Worm (Caenorhabditis elegans) whole organism, late embryonic: Measurements from ENCODE around the gene C16A3.2.

Experiments used
- C08G9.2 ChIP-seq: sonication (generic microtip); optimal IDR thresholded peaks from 2 replicates; lab custom pipeline; 2016; ENCODE audit warnings: mild to moderate bottlenecking, missing genetic modification characterization, moderate library complexity, missing compliant biosample characterization
- C38D4.7 ChIP-seq: fragments of 200-800 bp; sonication (Bioruptor generic); optimal IDR thresholded peaks from 2 replicates; lab custom pipeline; 2018; ENCODE audit warnings: mild to moderate bottlenecking, missing genetic modification characterization, moderate library complexity, missing compliant biosample characterization
- F13H6.1 ChIP-seq: sonication (generic microtip); optimal IDR thresholded peaks from 2 replicates; lab custom pipeline; 2016; ENCODE audit warnings: missing genetic modification characterization, missing compliant biosample characterization
- K09A11.1 ChIP-seq: sonication (generic microtip); optimal IDR thresholded peaks from 2 replicates; lab custom pipeline; 2017; ENCODE audit warnings: antibody characterized with exemption, mild to moderate bottlenecking, missing genetic modification characterization, missing compliant biosample characterization; ENCODE audit not compliant: insufficient read depth
- T23F11.4 ChIP-seq: fragments of 200-800 bp; sonication (Bioruptor generic); optimal IDR thresholded peaks from 2 replicates; lab custom pipeline; 2018; ENCODE audit warnings: mild to moderate bottlenecking, missing genetic modification characterization, missing compliant biosample characterization
- ahr-1 ChIP-seq: sonication (generic microtip); optimal IDR thresholded peaks from 2 replicates; lab custom pipeline; 2016; ENCODE audit warnings: missing genetic modification characterization, missing compliant biosample characterization
- ceh-14 ChIP-seq: sonication (generic microtip); optimal IDR thresholded peaks from 2 replicates; lab custom pipeline; 2016; ENCODE audit warnings: missing genotype, missing genetic modification characterization, missing compliant biosample characterization
- ceh-19 ChIP-seq: fragments of 200-800 bp; sonication (Bioruptor generic); optimal IDR thresholded peaks from 2 replicates; lab custom pipeline; 2018; ENCODE audit warnings: mild to moderate bottlenecking, missing genetic modification characterization, missing compliant biosample characterization
- ceh-24 ChIP-seq: sonication (generic microtip); optimal IDR thresholded peaks from 2 replicates; lab custom pipeline; 2016; ENCODE audit warnings: mild to moderate bottlenecking, missing genetic modification characterization, missing compliant biosample characterization
- ceh-30 ChIP-seq: fragments of 150-350 bp; optimal IDR thresholded peaks from 2 replicates; lab custom pipeline; 2014; ENCODE audit warnings: missing biosample characterization, missing genetic modification characterization
- ceh-31 ChIP-seq: sonication (generic microtip); optimal IDR thresholded peaks from 2 replicates; lab custom pipeline; 2016; ENCODE audit warnings: missing genetic modification characterization, missing compliant biosample characterization
- ceh-48 ChIP-seq: sonication (generic microtip); optimal IDR thresholded peaks from 2 replicates; lab custom pipeline; 2016; ENCODE audit warnings: missing genetic modification characterization, inconsistent platforms, missing compliant biosample characterization
- ceh-6 ChIP-seq: fragments of 200-800 bp; sonication (Bioruptor generic); optimal IDR thresholded peaks from 2 replicates; lab custom pipeline; 2018; ENCODE audit warnings: mild to moderate bottlenecking, missing genetic modification characterization, missing compliant biosample characterization
- dmd-4 ChIP-seq: sonication (generic microtip); optimal IDR thresholded peaks from 2 replicates; lab custom pipeline; 2016; ENCODE audit warnings: borderline replicate concordance, missing genetic modification characterization, missing compliant biosample characterization
- elt-4 ChIP-seq: sonication (generic microtip); optimal IDR thresholded peaks from 2 replicates; lab custom pipeline; 2016; ENCODE audit warnings: missing genetic modification characterization, missing compliant biosample characterization
- ets-4 ChIP-seq: sonication (generic microtip); optimal IDR thresholded peaks from 2 replicates; lab custom pipeline; 2016; ENCODE audit warnings: missing genetic modification characterization, missing compliant biosample characterization
- fax-1 ChIP-seq: sonication (generic microtip); optimal IDR thresholded peaks from 2 replicates; lab custom pipeline; 2016; ENCODE audit warnings: missing genotype, missing genetic modification characterization, missing compliant biosample characterization
- fkh-6 ChIP-seq: sonication (generic microtip); optimal IDR thresholded peaks from 2 replicates; lab custom pipeline; 2016; ENCODE audit warnings: missing genetic modification characterization, missing compliant biosample characterization
- hlh-6 ChIP-seq: sonication (generic microtip); optimal IDR thresholded peaks from 2 replicates; lab custom pipeline; 2016; ENCODE audit warnings: missing genotype, missing genetic modification characterization, missing compliant biosample characterization
- hlh-8 ChIP-seq: sonication (generic microtip); optimal IDR thresholded peaks from 2 replicates; lab custom pipeline; 2016; ENCODE audit warnings: missing genotype, missing genetic modification characterization, missing compliant biosample characterization
- madf-2 ChIP-seq: sonication (generic microtip); optimal IDR thresholded peaks from 2 replicates; lab custom pipeline; 2017; ENCODE audit warnings: missing genetic modification characterization, missing compliant biosample characterization
- nfya-1 ChIP-seq: sonication (generic microtip); optimal IDR thresholded peaks from 2 replicates; lab custom pipeline; 2017; ENCODE audit warnings: missing genetic modification characterization, mild to moderate bottlenecking, missing compliant biosample characterization, antibody characterized with exemption, moderate library complexity
- nhr-232 ChIP-seq: sonication (generic microtip); optimal IDR thresholded peaks from 2 replicates; lab custom pipeline; 2016; ENCODE audit warnings: missing genetic modification characterization, missing compliant biosample characterization
- pros-1 ChIP-seq: fragments of 150-350 bp; optimal IDR thresholded peaks from 2 replicates; lab custom pipeline; 2014; ENCODE audit warnings: missing biosample characterization, missing genetic modification reagents, missing genetic modification characterization
- ref-2 ChIP-seq: sonication (generic microtip); optimal IDR thresholded peaks from 2 replicates; lab custom pipeline; 2016; ENCODE audit warnings: missing genetic modification characterization, missing compliant biosample characterization
- sdc-2 ChIP-seq: sonication (generic microtip); optimal IDR thresholded peaks from 2 replicates; lab custom pipeline; 2016; ENCODE audit warnings: missing genotype, missing genetic modification characterization, missing compliant biosample characterization
- sox-2 ChIP-seq: fragments of 200-800 bp; sonication (Bioruptor generic); IDR thresholded peaks from 2 replicates; pipeline ENCODE4 v1.3.6; 2022; ENCODE audit warnings: missing genetic modification reagents, missing genetic modification characterization, missing compliant biosample characterization
- sox-4 ChIP-seq: sonication (generic microtip); optimal IDR thresholded peaks from 2 replicates; lab custom pipeline; 2017; ENCODE audit warnings: mild to moderate bottlenecking, missing genetic modification characterization, inconsistent platforms, missing compliant biosample characterization
- tbx-2 ChIP-seq: sonication (generic microtip); optimal IDR thresholded peaks from 2 replicates; lab custom pipeline; 2016; ENCODE audit warnings: missing genetic modification characterization, missing compliant biosample characterization
- ttx-3 ChIP-seq: sonication (generic microtip); optimal IDR thresholded peaks from 2 replicates; lab custom pipeline; 2016; ENCODE audit warnings: missing genetic modification reagents, missing genetic modification characterization, missing compliant biosample characterization
- unc-3 ChIP-seq, 2 experiments: fragments of 200-800 bp in 1 of 2; sonication (Bioruptor generic) in 1 of 2; sonication (generic microtip) in 1 of 2; conservative IDR thresholded peaks in 1 of 2; optimal IDR thresholded peaks in 1 of 2; 2 replicates each; pipeline versions ENCODE4 v1.3.6 to Lab custom; 2016 to 2022; ENCODE audit warnings: missing compliant biosample characterization in 2 of 2, missing genetic modification characterization in 2 of 2, missing genetic modification reagents in 1 of 2
- unc-42 ChIP-seq: sonication (generic microtip); optimal IDR thresholded peaks from 2 replicates; lab custom pipeline; 2016; ENCODE audit warnings: missing genotype, missing genetic modification characterization, missing compliant biosample characterization
- unc-86 ChIP-seq: sonication (generic microtip); optimal IDR thresholded peaks from 2 replicates; lab custom pipeline; 2016; ENCODE audit warnings: missing genetic modification characterization, missing compliant biosample characterization
- zip-5 ChIP-seq: sonication (generic microtip); optimal IDR thresholded peaks from 2 replicates; lab custom pipeline; 2016; ENCODE audit warnings: missing genetic modification characterization, missing compliant biosample characterization

Gene C16A3.2

DNA sequence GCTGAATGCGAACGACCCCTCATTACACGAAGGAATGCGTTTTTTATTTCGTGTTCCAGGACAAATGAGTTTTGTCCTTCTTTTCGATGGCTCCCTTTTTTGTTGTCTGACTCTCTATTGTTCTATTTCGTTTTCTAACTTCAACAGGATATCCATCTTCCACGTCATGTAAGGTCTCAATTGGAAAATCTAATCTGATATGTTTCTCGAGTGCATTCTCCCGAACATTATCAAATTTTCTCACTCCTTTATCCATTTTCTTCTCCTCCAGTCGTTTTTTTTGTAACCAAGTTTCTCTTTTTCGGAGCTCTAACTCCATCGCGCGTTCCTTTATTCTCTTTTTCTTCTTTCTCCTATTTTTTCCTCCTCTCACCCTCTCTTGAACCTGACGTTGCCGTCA is 39.2 kb upstream of the C16A3.2 start:
- TF ChIP-seq ets-4 (tag; lab: Kevin White, UChicago) (no peak), hlh-6 (no peak), unc-42 (tag; lab: Kevin White, UChicago) (peak; percentile 58), tbx-2 (no peak), ceh-30 (tag; lab: Kevin White, UChicago) (no peak), C38D4.7 (GFP tag; lab: Kevin White, UChicago) (no peak), C08G9.2 (no peak), ttx-3 (tag; lab: Kevin White, UChicago) (no peak)
- TF ChIP-seq, all 69 proteins: peak for 1

ce11 chrIII:6351438-6351837 is 38.2 kb upstream of the C16A3.2 start:
- TF ChIP-seq T23F11.4 (GFP tag; lab: Kevin White, UChicago): no peak
- TF ChIP-seq ceh-24 (tag; lab: Kevin White, UChicago): no peak
- TF ChIP-seq K09A11.1 (tag; lab: Kevin White, UChicago): no peak
- TF ChIP-seq sdc-2 (tag; lab: Kevin White, UChicago): no peak
- no peak for TF ChIP-seq fkh-6
- no peak for TF ChIP-seq sox-4 (tag; lab: Kevin White, UChicago)
- TF ChIP-seq ceh-6 (GFP tag; lab: Kevin White, UChicago): no peak
- TF ChIP-seq nfya-1 (tag; lab: Kevin White, UChicago): no peak
- no peak for TF ChIP-seq hlh-8 (tag; lab: Kevin White, UChicago)
- no peak for TF ChIP-seq ceh-48 (tag; lab: Kevin White, UChicago)
- TF ChIP-seq pros-1 (tag; lab: Kevin White, UChicago): no peak
- TF ChIP-seq nhr-232 (tag; lab: Kevin White, UChicago): no peak
- TF ChIP-seq unc-86 (tag; lab: Kevin White, UChicago): no peak
- no peak for TF ChIP-seq fax-1
- TF ChIP-seq sox-2 (GFP tag; lab: Robert Waterston, UW): no peak
- no peak for TF ChIP-seq madf-2
- no peak for TF ChIP-seq ceh-19 (GFP tag; lab: Kevin White, UChicago)
- TF ChIP-seq dmd-4 (tag; lab: Kevin White, UChicago): no peak
- TF ChIP-seq ahr-1 (tag; lab: Kevin White, UChicago): no peak
- TF ChIP-seq ref-2: no peak

DNA sequence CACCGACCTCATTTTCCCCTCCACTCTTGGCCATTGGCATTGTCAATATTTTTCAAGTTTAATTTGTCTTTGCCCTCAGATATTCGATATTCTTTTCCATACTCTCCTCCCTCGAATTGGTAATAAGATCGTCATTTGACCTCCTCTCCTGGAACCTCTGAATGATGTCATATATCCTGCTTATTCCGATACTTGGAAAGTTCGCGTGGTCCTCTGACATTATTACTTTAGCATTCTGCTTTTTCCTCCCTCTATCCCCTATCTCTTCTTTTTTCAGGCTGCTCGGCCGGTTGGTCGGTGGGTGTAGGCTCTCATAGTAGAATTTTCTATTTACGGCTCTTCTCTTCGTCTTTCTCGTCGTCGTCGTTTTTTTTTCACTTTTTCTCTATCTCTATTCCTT is 37.2 kb upstream of the C16A3.2 start:
- peak; percentile 67 for TF ChIP-seq unc-42 (tag; lab: Kevin White, UChicago)
- no peak for TF ChIP-seq ceh-14 (tag; lab: Kevin White, UChicago)
- TF ChIP-seq, all 69 proteins: peak for 1

DNA sequence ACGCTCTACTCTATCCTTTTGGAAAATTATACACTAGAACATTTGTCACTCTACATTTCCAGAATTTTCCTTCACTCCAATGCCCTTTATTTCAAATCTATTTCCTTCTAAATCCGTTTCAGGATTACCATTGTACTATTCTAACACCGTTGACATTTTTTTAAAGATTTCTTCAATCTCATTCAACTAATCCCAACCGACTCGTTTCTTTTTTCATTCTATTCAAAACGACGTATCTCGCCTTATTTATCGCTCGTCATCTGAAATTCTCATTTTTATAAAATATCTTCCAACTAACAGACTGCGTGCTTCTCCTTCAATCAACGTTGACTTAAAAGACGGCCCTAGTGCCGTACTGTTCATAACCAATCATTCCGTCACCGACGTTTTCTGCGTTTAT is 36.5 kb upstream of the C16A3.2 start, which contains the start of gene akap-1:
Gene akap-1, plus strand, starts transcription at position 301 of the 400 bp plus-strand sequence.
- TF ChIP-seq ceh-31 (tag; lab: Kevin White, UChicago) (no peak), F13H6.1 (no peak)

ce11 chrIII:6355359-6355758 is 34.3 kb upstream of the C16A3.2 start:
- no peak for TF ChIP-seq elt-4 (tag; lab: Kevin White, UChicago)
- TF ChIP-seq unc-3 (GFP tag; conservative IDR thresholded peaks at IDR 0.05; lab: Robert Waterston, UW): no peak
- TF ChIP-seq unc-3 (tag; optimal IDR thresholded peaks at IDR 0.05; lab: Kevin White, UChicago): no peak
- TF ChIP-seq zip-5: no peak
